Worm (Caenorhabditis elegans) whole organism, young adult: ENCODE data around the gene ins-8.

Source experiments
- C06A6.2 ChIP-seq: fragments of 200-800 bp; sonication (Bioruptor generic); conservative IDR thresholded peaks from 2 replicates; pipeline ENCODE4 v1.3.6; 2022; ENCODE audit warnings: missing genetic modification characterization, missing compliant biosample characterization
- T07F8.4 ChIP-seq: sonication (generic microtip); optimal IDR thresholded peaks from 2 replicates; lab custom pipeline; 2016; ENCODE audit warnings: mild to moderate bottlenecking, missing genetic modification characterization, moderate library complexity, missing compliant biosample characterization
- ceh-27 ChIP-seq: fragments of 200-800 bp; sonication (Bioruptor generic); optimal IDR thresholded peaks from 2 replicates; lab custom pipeline; 2018; ENCODE audit warnings: mild to moderate bottlenecking, missing genetic modification characterization, moderate library complexity, missing compliant biosample characterization
- egl-44 ChIP-seq: fragments of 200-800 bp; sonication (Bioruptor generic); IDR thresholded peaks from 2 replicates; pipeline ENCODE4 v1.3.6; 2022; ENCODE audit warnings: missing genetic modification reagents, missing genetic modification characterization, missing compliant biosample characterization
- gei-17 ChIP-seq: fragments of 200-800 bp; sonication (Bioruptor generic); optimal IDR thresholded peaks from 2 replicates; lab custom pipeline; 2018; ENCODE audit warnings: mild to moderate bottlenecking, missing genetic modification characterization, missing compliant biosample characterization
- hmg-20 ChIP-seq: fragments of 200-800 bp; sonication (Bioruptor generic); IDR thresholded peaks from 2 replicates; pipeline ENCODE4 v1.3.6; 2022; ENCODE audit warnings: missing genetic modification reagents, missing genetic modification characterization, missing compliant biosample characterization
- let-526 ChIP-seq: fragments of 200-800 bp; sonication (Bioruptor generic); IDR thresholded peaks from 2 replicates; pipeline ENCODE4 v1.3.6; 2022; ENCODE audit warnings: missing genetic modification reagents, missing genetic modification characterization, missing compliant biosample characterization
- mes-4 ChIP-seq: sonication (generic microtip); optimal IDR thresholded peaks from 2 replicates; lab custom pipeline; 2016; ENCODE audit warnings: missing genotype, missing genetic modification characterization, missing compliant biosample characterization
- nfya-1 ChIP-seq: sonication (generic microtip); optimal IDR thresholded peaks from 2 replicates; lab custom pipeline; 2017; ENCODE audit warnings: antibody characterized with exemption, missing compliant biosample characterization, missing genetic modification characterization, borderline replicate concordance; ENCODE audit not compliant: insufficient read depth
- nhr-90 ChIP-seq: sonication (generic microtip); optimal IDR thresholded peaks from 2 replicates; lab custom pipeline; 2016; ENCODE audit warnings: missing genotype, mild to moderate bottlenecking, missing genetic modification characterization, missing compliant biosample characterization
- pha-4 ChIP-seq: fragments of 150-350 bp; sonication (generic microtip); optimal IDR thresholded peaks from 2 replicates; lab custom pipeline; 2014; ENCODE audit warnings: missing biosample characterization, missing genetic modification reagents, missing genetic modification characterization
- tlf-1 ChIP-seq: fragments of 200-800 bp; sonication (Bioruptor generic); optimal IDR thresholded peaks from 2 replicates; lab custom pipeline; 2018; ENCODE audit warnings: mild to moderate bottlenecking, missing genetic modification characterization, missing compliant biosample characterization
- unc-62 ChIP-seq: fragments of 150-350 bp; optimal IDR thresholded peaks from 2 replicates; lab custom pipeline; 2014; ENCODE audit warnings: missing biosample characterization, missing genetic modification reagents, missing genetic modification characterization
- zim-3 ChIP-seq: sonication (generic microtip); optimal IDR thresholded peaks from 2 replicates; lab custom pipeline; 2017; ENCODE audit warnings: mild to moderate bottlenecking, missing genetic modification characterization, moderate library complexity, missing compliant biosample characterization

DNA sequence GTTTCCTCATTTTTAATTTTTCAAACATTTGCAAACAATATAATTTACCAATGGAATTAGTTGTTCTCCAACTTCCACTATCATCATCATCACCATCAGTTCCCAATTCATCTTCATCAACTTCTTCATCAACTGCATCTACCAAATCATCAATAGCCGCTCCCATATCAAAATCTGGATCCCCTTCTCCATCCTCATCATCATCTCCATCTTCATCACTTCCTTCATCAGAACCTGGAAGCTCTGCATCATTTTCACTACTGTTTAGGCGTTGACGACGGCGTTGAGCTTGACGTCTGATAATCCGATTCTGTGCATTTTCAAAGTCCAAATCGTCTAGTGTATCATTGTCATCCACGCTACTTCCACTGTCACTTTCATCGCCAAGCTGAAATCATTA, 17.1 kb upstream of the ins-8 start:
- TF ChIP-seq ceh-27 (no peak), nfya-1 (tag; lab: Kevin White, UChicago) (no peak), tlf-1 (GFP tag; lab: Kevin White, UChicago) (no peak), hmg-20 (GFP tag; lab: Robert Waterston, UW) (no peak), unc-62 (GFP tag; lab: Kevin White, UChicago) (no peak), mes-4 (tag; lab: Kevin White, UChicago) (no peak), nhr-90 (tag; lab: Kevin White, UChicago) (no peak), zim-3 (tag; lab: Kevin White, UChicago) (no peak), T07F8.4 (no peak), let-526 (GFP tag; lab: Robert Waterston, UW) (no peak), gei-17 (GFP tag; lab: Kevin White, UChicago) (no peak), egl-44 (GFP tag; lab: Robert Waterston, UW) (no peak), pha-4 (no peak), C06A6.2 (no peak)
